Worm (Caenorhabditis elegans) whole organism, L4/young adult: ENCODE results near the gene Y39G8B.5.

Experiments
- W03F9.2 ChIP-seq: fragments of 150-350 bp; optimal IDR thresholded peaks from 2 replicates; lab custom pipeline; 2014; ENCODE audit warnings: missing biosample characterization, missing genetic modification characterization
- him-1 ChIP-seq: sonication (generic microtip); optimal IDR thresholded peaks from 2 replicates; lab custom pipeline; 2016; ENCODE audit warnings: missing genotype, missing genetic modification reagents, missing genetic modification characterization, missing compliant biosample characterization

DNA sequence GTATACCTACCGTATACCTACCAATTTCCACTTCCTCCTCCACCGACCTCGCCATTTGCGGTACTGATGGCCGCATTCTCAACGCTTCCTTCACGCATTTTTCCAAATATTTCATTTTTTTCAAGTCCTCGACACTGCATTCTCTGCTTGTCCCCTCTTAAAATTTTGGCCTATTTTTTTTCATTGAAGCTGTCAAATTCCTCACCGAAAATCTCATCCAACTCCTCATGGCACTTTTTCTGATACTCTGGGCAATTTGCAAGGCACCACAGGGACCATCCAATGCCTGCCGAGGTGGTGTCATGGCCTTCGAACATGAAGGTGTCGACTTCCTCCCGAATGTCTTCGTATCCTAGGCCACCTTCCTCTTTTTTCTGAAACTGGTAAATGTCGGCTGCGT, 23.0 kb upstream of the Y39G8B.5 start:
- no peak for TF ChIP-seq W03F9.2
- TF ChIP-seq him-1 (tag; lab: Kevin White, UChicago) = no peak
